Worm (Caenorhabditis elegans) whole organism, midembryonic: ENCODE results near the gene ZK596.3.

Source experiments
- flt-1 ChIP-seq: fragments of 200-800 bp; sonication (Bioruptor generic); IDR thresholded peaks from 2 replicates; pipeline ENCODE4 v1.3.6; 2022; ENCODE audit warnings: missing genetic modification characterization, missing compliant biosample characterization
- ref-1 ChIP-seq: fragments of 200-800 bp; sonication (Bioruptor generic); conservative IDR thresholded peaks from 2 replicates; pipeline ENCODE4 v1.3.6; 2022; ENCODE audit warnings: missing genetic modification reagents, missing genetic modification characterization, missing compliant biosample characterization

ce11 chrIV:10950363-10951214, 46.4 kb upstream of the ZK596.3 start:
- no peak for TF ChIP-seq ref-1 (GFP tag; lab: Robert Waterston, UW)
- no peak for TF ChIP-seq flt-1 (GFP tag; lab: Robert Waterston, UW)
